Worm (Caenorhabditis elegans) whole organism, late embryonic: ENCODE measurements around the gene F14H8.4.

ENCODE experiments used
- dmd-4 ChIP-seq: sonication (generic microtip); optimal IDR thresholded peaks from 2 replicates; lab custom pipeline; 2016; ENCODE audit warnings: borderline replicate concordance, missing genetic modification characterization, missing compliant biosample characterization
- hlh-30 ChIP-seq: sonication (generic microtip); optimal IDR thresholded peaks from 2 replicates; lab custom pipeline; 2017; ENCODE audit warnings: antibody characterized with exemption, missing genetic modification characterization, missing compliant biosample characterization; ENCODE audit not compliant: insufficient read depth
- pqm-1 ChIP-seq: sonication (generic microtip); optimal IDR thresholded peaks from 2 replicates; lab custom pipeline; 2016; ENCODE audit warnings: missing genetic modification characterization, missing compliant biosample characterization

DNA sequence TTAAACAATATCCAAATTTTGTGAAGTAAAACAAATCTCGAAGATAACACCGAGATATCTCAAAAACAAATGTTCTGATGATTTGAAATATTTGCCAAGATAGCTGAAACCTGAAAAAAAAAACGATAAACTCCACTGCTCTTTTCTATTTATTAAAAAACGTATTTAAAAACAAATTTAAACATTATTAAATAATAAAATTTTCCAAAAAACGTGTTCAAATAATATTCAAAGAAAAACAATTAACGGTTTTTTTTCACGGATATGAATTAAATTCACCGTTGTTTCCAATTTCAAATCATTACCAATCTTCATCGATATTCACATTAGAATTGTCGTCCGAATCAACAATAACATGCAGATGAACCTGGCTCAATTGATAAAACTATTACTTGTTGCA, 27.4 kb upstream of the F14H8.4 start, which contains the start of gene irld-14:
- TF ChIP-seq pqm-1 (no peak), dmd-4 (tag; lab: Kevin White, UChicago) (no peak), hlh-30 (tag; lab: Kevin White, UChicago) (no peak)
